Worm (Caenorhabditis elegans): ENCODE results near the gene phy-3.

phy-3 gene

DNA sequence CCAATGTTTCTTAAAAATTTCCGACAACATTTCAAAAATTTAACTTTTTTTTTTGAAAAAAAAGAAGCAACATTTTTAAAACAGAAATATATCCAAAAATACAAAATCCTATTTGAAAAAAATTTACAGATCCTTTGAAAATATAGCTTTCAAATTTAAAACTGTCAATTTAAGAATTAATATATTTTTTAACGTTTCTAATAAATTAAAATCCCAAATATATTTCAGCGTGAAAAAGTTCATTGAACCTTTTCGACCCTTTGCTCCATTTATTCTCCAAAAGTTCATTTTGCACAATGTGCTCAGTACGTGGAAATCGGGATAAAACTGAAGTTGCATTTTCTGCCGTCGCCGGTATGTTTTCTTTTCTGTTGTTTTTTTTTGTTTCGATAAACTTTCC is at the start of gene phy-3:
phy-3 (plus strand) TSS at position 301 of the 400 bp plus-strand sequence.
- no peak for TF ChIP-seq sptf-1 (tag; optimal IDR thresholded peaks at IDR 0.05)
- TF ChIP-seq ets-5 (GFP tag; IDR thresholded peaks at IDR 0.05): no peak
- TF ChIP-seq ceh-8 (GFP tag; optimal IDR thresholded peaks at IDR 0.05): no peak
- TF ChIP-seq efl-3 (GFP tag; optimal IDR thresholded peaks at IDR 0.05): no peak
- no peak for TF ChIP-seq lir-3 (tag; optimal IDR thresholded peaks at IDR 0.05; ENCODE audit: poor library complexity)
- TF ChIP-seq zag-1 (tag; optimal IDR thresholded peaks at IDR 0.05): no peak
- no peak for TF ChIP-seq tlp-1 (tag; optimal IDR thresholded peaks at IDR 0.05)
- no peak for TF ChIP-seq grh-1 (GFP tag; IDR thresholded peaks at IDR 0.05)
- no peak for TF ChIP-seq unc-62 (GFP tag; optimal IDR thresholded peaks at IDR 0.05)
- TF ChIP-seq ama-1 (optimal IDR thresholded peaks at IDR 0.05): no peak
- no peak for TF ChIP-seq swsn-7 (tag; optimal IDR thresholded peaks at IDR 0.05)
- TF ChIP-seq dpl-1 (GFP tag; optimal IDR thresholded peaks at IDR 0.05): no peak
- no peak for TF ChIP-seq snpc-4 (tag; optimal IDR thresholded peaks at IDR 0.05)

DNA sequence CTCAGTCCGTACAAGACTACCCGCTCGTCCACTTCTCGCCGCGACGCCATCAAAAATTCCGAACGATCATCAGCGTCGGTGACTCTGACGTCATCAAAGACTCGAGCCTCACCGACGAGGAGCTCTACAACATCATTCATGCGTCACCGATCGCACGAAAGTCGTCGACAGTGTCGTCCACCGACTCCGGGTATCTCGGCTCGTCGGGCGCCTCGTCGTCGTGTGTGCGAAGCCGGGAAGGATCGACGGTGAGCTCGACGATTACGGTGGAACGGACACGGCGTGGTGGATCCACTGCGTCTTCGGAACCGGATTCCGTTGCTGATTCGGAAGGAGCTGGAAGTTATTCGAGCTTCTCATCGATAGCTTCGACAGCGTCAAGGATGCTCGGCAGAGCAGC is 48.2 kb upstream of the phy-3 start:
- no peak for TF ChIP-seq lsy-2 (tag; optimal IDR thresholded peaks at IDR 0.05)
- no peak for TF ChIP-seq unc-62 (GFP tag; optimal IDR thresholded peaks at IDR 0.05)
- no peak for TF ChIP-seq nhr-237 (tag; optimal IDR thresholded peaks at IDR 0.05)
- TF ChIP-seq nhr-76 (tag; optimal IDR thresholded peaks at IDR 0.05): no peak
- TF ChIP-seq nhr-28 (tag; optimal IDR thresholded peaks at IDR 0.05): no peak
- no peak for TF ChIP-seq nhr-12 (tag; optimal IDR thresholded peaks at IDR 0.05)
- TF ChIP-seq nhr-20 (tag; optimal IDR thresholded peaks at IDR 0.05): no peak
- TF ChIP-seq rnt-1 (tag; optimal IDR thresholded peaks at IDR 0.05): no peak
- no peak for TF ChIP-seq ceh-88 (GFP tag; IDR thresholded peaks at IDR 0.05)
- TF ChIP-seq mdl-1 (tag; optimal IDR thresholded peaks at IDR 0.05): no peak
- no peak for TF ChIP-seq nhr-11 (tag; optimal IDR thresholded peaks at IDR 0.05)
- no peak for TF ChIP-seq lir-3 (tag; optimal IDR thresholded peaks at IDR 0.05; ENCODE audit: poor library complexity)
- no peak for TF ChIP-seq aha-1 (tag; optimal IDR thresholded peaks at IDR 0.05)
- no peak for TF ChIP-seq fkh-10 (GFP tag; optimal IDR thresholded peaks at IDR 0.05)
- TF ChIP-seq irx-1 (tag; optimal IDR thresholded peaks at IDR 0.05): no peak
- no peak for TF ChIP-seq sptf-1 (tag; optimal IDR thresholded peaks at IDR 0.05)
- no peak for TF ChIP-seq alr-1 (tag; optimal IDR thresholded peaks at IDR 0.05; ENCODE audit: borderline replicate concordance)
- TF ChIP-seq C16A3.4 (tag; optimal IDR thresholded peaks at IDR 0.05): no peak
- TF ChIP-seq ceh-8 (GFP tag; optimal IDR thresholded peaks at IDR 0.05): no peak
- TF ChIP-seq nhr-47 (tag; optimal IDR thresholded peaks at IDR 0.05): no peak

DNA sequence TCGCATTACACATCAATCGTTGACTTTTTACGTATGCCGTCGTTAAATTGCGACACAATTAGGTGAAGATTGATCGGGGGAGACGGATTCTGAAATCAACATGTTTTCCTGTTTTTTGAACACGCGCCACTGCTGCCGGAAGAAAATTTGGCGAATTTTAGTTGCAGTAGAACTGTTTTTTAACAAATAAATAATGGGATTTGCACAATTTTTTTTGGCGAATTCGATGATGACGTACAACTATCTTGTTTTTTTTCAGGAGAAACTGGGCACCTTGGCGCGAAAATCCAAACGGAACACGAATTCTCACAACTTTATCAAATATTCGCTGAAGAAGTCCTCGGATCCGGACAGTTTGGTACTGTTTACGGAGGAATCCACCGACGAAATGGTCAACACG is 47.0 kb upstream of the phy-3 start:
- TF ChIP-seq lsy-2 (tag; optimal IDR thresholded peaks at IDR 0.05) (no peak), efl-1 (optimal IDR thresholded peaks at IDR 0.05) (no peak), efl-1 (GFP tag; optimal IDR thresholded peaks at IDR 0.05 in 1 of 2) (peak in 1 of 2 experiments; percentile 62)

- TF ChIP-seq mdl-1 (tag; optimal IDR thresholded peaks at IDR 0.05): no peak
- no peak for TF ChIP-seq rnt-1 (tag; optimal IDR thresholded peaks at IDR 0.05)
- no peak for TF ChIP-seq ceh-90 (tag; optimal IDR thresholded peaks at IDR 0.05)
- no peak for TF ChIP-seq nhr-76 (tag; optimal IDR thresholded peaks at IDR 0.05)
- TF ChIP-seq nhr-90 (tag; optimal IDR thresholded peaks at IDR 0.05; ENCODE audit: poor library complexity): no peak
These were observed 44.0 kb upstream of the phy-3 start, which contains the start of gene immt-2 for ce11 chrV:16788967-16789366. Gene immt-2, plus strand, starts transcription at chrV:16789267.

DNA sequence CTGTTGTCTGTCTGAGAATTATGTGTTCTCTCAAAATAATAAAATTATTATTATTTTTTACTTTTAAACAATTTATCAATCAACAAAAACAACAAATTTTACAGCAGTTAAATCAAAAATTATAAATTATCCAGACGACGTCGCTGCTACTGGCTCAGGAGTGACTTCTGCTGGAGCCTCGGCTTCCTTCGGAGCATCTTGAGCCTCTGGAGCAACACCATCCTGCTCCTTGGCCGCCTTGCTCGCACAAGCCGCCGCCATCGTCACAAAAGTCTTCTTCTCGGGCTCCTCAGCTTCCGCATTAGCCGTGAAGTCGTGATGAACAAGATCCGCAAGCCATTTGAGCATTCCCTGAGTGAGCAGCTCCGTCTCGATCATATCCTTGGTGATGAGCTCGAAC is 40.2 kb upstream of the phy-3 start:
- no peak for TF ChIP-seq zip-4 (GFP tag; optimal IDR thresholded peaks at IDR 0.05)
- TF ChIP-seq lin-35 (GFP tag; optimal IDR thresholded peaks at IDR 0.05): no peak
- no peak for TF ChIP-seq egl-27 (tag; optimal IDR thresholded peaks at IDR 0.05)
- no peak for TF ChIP-seq lin-39 (tag; optimal IDR thresholded peaks at IDR 0.05)
- no peak for TF ChIP-seq hpl-2 (GFP tag; optimal IDR thresholded peaks at IDR 0.05)
- TF ChIP-seq hlh-4 (tag; optimal IDR thresholded peaks at IDR 0.05): no peak
- TF ChIP-seq elt-2 (tag; optimal IDR thresholded peaks at IDR 0.05): no peak
- TF ChIP-seq ces-1 (GFP tag; optimal IDR thresholded peaks at IDR 0.05): no peak
- no peak for TF ChIP-seq nhr-85 (tag)

Measured in whole organism, L1 larva.